Worm (Caenorhabditis elegans): ENCODE results near the gene M79.2.
A peak's percentile ranks its signal among the peaks of the same experiment; 100 is the strongest.

M79.2 gene

ce11 chrX:10664759-10665158 is 36.2 kb upstream of the M79.2 start:
- no peak for TF ChIP-seq lsy-2 (tag; optimal IDR thresholded peaks at IDR 0.05)
- TF ChIP-seq ceh-88 (GFP tag; IDR thresholded peaks at IDR 0.05): no peak
- TF ChIP-seq unc-86 (tag; optimal IDR thresholded peaks at IDR 0.05): no peak
- TF ChIP-seq skn-1 (tag; optimal IDR thresholded peaks at IDR 0.05): no peak
- TF ChIP-seq grh-1 (GFP tag; IDR thresholded peaks at IDR 0.05): no peak
- TF ChIP-seq unc-98 (GFP tag; IDR thresholded peaks at IDR 0.05): no peak
- TF ChIP-seq C16A3.4 (tag; optimal IDR thresholded peaks at IDR 0.05): no peak
- no peak for TF ChIP-seq lin-13 (GFP tag; optimal IDR thresholded peaks at IDR 0.05)
- TF ChIP-seq mef-2 (tag; optimal IDR thresholded peaks at IDR 0.05): no peak
- TF ChIP-seq lin-39 (tag; optimal IDR thresholded peaks at IDR 0.05): no peak
- TF ChIP-seq blmp-1 (tag; optimal IDR thresholded peaks at IDR 0.05): no peak
- no peak for TF ChIP-seq elt-3 (tag; optimal IDR thresholded peaks at IDR 0.05)
- no peak for TF ChIP-seq sptf-1 (tag; optimal IDR thresholded peaks at IDR 0.05)
- no peak for TF ChIP-seq nhr-76 (tag; optimal IDR thresholded peaks at IDR 0.05)
- no peak for TF ChIP-seq hlh-17 (GFP tag; optimal IDR thresholded peaks at IDR 0.05; ENCODE audit: borderline replicate concordance)
- no peak for TF ChIP-seq nhr-90 (tag; optimal IDR thresholded peaks at IDR 0.05; ENCODE audit: poor library complexity)
- TF ChIP-seq lin-15B (tag; optimal IDR thresholded peaks at IDR 0.05): no peak

DNA sequence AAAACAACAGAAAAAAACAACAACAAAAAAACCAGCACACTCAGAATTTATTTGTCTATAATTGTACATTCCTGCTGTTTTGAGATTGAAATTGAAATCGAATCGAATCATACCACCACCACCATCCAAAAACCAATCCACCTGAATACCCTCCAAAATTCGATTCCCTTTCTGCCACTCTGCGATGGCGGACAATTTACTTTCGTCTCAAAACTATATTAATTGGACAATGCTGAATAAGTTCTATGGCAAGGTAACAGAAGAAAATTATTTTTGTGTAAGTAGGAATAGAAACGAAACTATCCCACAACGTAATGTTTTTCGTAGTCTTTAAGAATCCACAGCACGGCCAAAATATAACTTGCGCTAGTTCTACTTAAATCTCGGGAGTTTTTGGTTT is 30.9 kb upstream of the M79.2 start:
- TF ChIP-seq lin-35 (GFP tag; optimal IDR thresholded peaks at IDR 0.05) (no peak), nhr-28 (tag; optimal IDR thresholded peaks at IDR 0.05) (no peak), nhr-77 (tag; optimal IDR thresholded peaks at IDR 0.05) (no peak), blmp-1 (tag; optimal IDR thresholded peaks at IDR 0.05) (no peak), elt-3 (tag; optimal IDR thresholded peaks at IDR 0.05) (no peak), nhr-47 (tag; optimal IDR thresholded peaks at IDR 0.05) (no peak), ceh-8 (GFP tag; optimal IDR thresholded peaks at IDR 0.05) (no peak)

DNA sequence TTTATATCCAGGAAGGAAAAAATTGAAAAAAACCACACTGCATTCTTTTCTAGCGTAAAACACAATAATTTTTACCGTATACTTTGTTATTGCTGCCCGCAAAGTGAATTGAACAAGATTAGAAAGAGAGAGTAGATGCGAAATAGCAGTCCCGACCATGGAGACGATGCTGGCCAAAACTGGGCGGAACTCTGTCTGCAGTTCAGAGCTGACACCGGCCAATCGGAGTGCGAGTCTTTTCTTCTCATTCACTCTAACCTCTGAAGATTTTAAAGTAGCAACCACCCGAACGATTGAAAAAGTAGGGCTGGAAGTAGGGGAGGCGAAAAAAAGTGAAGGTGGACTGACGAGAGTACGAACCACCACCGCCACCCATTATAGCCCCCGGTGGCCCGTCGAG is 28.0 kb upstream of the M79.2 start:
- no peak for TF ChIP-seq dsc-1 (tag; optimal IDR thresholded peaks at IDR 0.05)
- peak; percentile 12 for TF ChIP-seq nhr-85 (tag)
- TF ChIP-seq fkh-4 (tag; optimal IDR thresholded peaks at IDR 0.05; ENCODE audit: borderline replicate concordance): no peak
- no peak for TF ChIP-seq lin-39 (tag; optimal IDR thresholded peaks at IDR 0.05)
- no peak for TF ChIP-seq vab-15 (tag; optimal IDR thresholded peaks at IDR 0.05)
- TF ChIP-seq lsy-2 (tag; optimal IDR thresholded peaks at IDR 0.05): peak in 1 of 2 experiments; percentile 63
- TF ChIP-seq blmp-1 (tag; optimal IDR thresholded peaks at IDR 0.05): peak; percentile 80
- TF ChIP-seq sox-4 (tag; optimal IDR thresholded peaks at IDR 0.05): no peak
- peak; percentile 86 for TF ChIP-seq xbp-1 (tag; optimal IDR thresholded peaks at IDR 0.05)

DNA sequence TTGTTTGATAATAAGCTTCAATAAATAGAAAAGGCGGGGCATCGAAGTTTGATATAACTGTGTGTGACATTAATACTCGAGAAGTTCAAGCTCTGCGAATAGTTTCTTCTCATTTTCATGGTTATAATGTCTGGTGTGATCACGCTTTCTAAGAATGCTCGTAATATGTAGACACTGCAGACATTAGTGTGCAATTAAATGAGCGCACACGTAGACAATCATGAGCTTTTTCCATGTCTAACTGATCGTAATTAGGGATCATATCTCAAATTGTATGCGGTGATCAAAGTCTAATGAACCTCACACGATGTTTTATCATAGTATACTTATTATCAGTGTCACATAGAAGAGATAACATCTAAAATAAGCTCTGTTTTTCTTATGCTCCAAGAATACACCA is 21.5 kb upstream of the M79.2 start:
- TF ChIP-seq elt-2 (tag; optimal IDR thresholded peaks at IDR 0.05): peak; percentile 64
- no peak for TF ChIP-seq lin-39 (tag; optimal IDR thresholded peaks at IDR 0.05)
- TF ChIP-seq efl-1 (optimal IDR thresholded peaks at IDR 0.05): no peak
- no peak for TF ChIP-seq efl-1 (GFP tag; optimal IDR thresholded peaks at IDR 0.05 in 1 of 2)
- peak; percentile 75 for TF ChIP-seq fkh-8 (tag; optimal IDR thresholded peaks at IDR 0.05)
- TF ChIP-seq nhr-71 (tag; optimal IDR thresholded peaks at IDR 0.05): peak; percentile 65
- TF ChIP-seq pqm-1 (tag; optimal IDR thresholded peaks at IDR 0.05): no peak
- TF ChIP-seq nhr-84 (tag; optimal IDR thresholded peaks at IDR 0.05): no peak
- TF ChIP-seq lsy-2 (tag; optimal IDR thresholded peaks at IDR 0.05): no peak
- TF ChIP-seq ceh-88 (GFP tag; IDR thresholded peaks at IDR 0.05): no peak
- no peak for TF ChIP-seq hlh-4 (tag; optimal IDR thresholded peaks at IDR 0.05)
- TF ChIP-seq ceh-8 (GFP tag; optimal IDR thresholded peaks at IDR 0.05): peak; percentile 93
- TF ChIP-seq unc-98 (GFP tag; IDR thresholded peaks at IDR 0.05): no peak
- TF ChIP-seq mep-1 (tag; optimal IDR thresholded peaks at IDR 0.05): no peak
- TF ChIP-seq C04F5.9 (tag; optimal IDR thresholded peaks at IDR 0.05): no peak
- no peak for TF ChIP-seq unc-30 (tag; optimal IDR thresholded peaks at IDR 0.05)
- TF ChIP-seq snu-23 (GFP tag; optimal IDR thresholded peaks at IDR 0.05): no peak
- peak; percentile 32 for TF ChIP-seq nhr-11 (tag; optimal IDR thresholded peaks at IDR 0.05)
- TF ChIP-seq lin-14 (GFP tag; optimal IDR thresholded peaks at IDR 0.05): peak; percentile 25
- no peak for TF ChIP-seq Y116A8C.19 (tag; optimal IDR thresholded peaks at IDR 0.05; ENCODE audit: borderline replicate concordance)
- no peak for TF ChIP-seq lin-15B (tag; optimal IDR thresholded peaks at IDR 0.05)
- no peak for TF ChIP-seq nhr-20 (tag; optimal IDR thresholded peaks at IDR 0.05)
- peak; percentile 47 for TF ChIP-seq nhr-47 (tag; optimal IDR thresholded peaks at IDR 0.05)
- TF ChIP-seq pax-3 (tag; optimal IDR thresholded peaks at IDR 0.05): peak; percentile 4
- TF ChIP-seq hlh-17 (GFP tag; optimal IDR thresholded peaks at IDR 0.05; ENCODE audit: borderline replicate concordance): no peak
- TF ChIP-seq mab-9 (GFP tag; IDR thresholded peaks at IDR 0.05): no peak
- TF ChIP-seq blmp-1 (tag; optimal IDR thresholded peaks at IDR 0.05): no peak
- no peak for TF ChIP-seq lin-13 (GFP tag; optimal IDR thresholded peaks at IDR 0.05)
